Fruit fly (Drosophila melanogaster) whole organism, embryonic: Measurements from ENCODE around the gene KP78a.

Experiments used
- CG9817 ChIP-seq: fragments of 200-800 bp; sonication (Bioruptor generic); optimal IDR thresholded peaks from 2 replicates; lab custom pipeline; 2018; ENCODE audit warnings: missing biosample characterization, mild to moderate bottlenecking, missing genetic modification characterization, moderate library complexity
- Dfd ChIP-seq, 2 experiments: fragments of >200 bp; optimal IDR thresholded peaks; 2 replicates each; lab custom pipeline; 2017; ENCODE audit warnings: missing biosample characterization in 2 of 2, missing genetic modification characterization in 2 of 2

dm6 chr3R:11395541-11395940 is 42.6 kb upstream of the KP78a start:
- TF ChIP-seq CG9817 (no peak), Dfd (GFP tag; optimal IDR thresholded peaks at IDR 0.05; lab: Kevin White, UChicago) (no peak)
